Fruit fly (Drosophila melanogaster) whole organism, embryonic: Measurements from ENCODE around the gene Gyc89Da.

Experiments
- B-H1 ChIP-seq: fragments of 200-800 bp; sonication (Bioruptor generic); IDR thresholded peaks from 3 replicates; pipeline ENCODE4 v1.3.6; 2022; ENCODE audit warnings: missing biosample characterization, missing genetic modification characterization
- BtbVII ChIP-seq: fragments of 200-800 bp; sonication (Bioruptor generic); optimal IDR thresholded peaks from 3 replicates; lab custom pipeline; 2017; ENCODE audit warnings: missing biosample characterization, mild to moderate bottlenecking, missing genetic modification characterization
- C15 ChIP-seq: fragments of 200-800 bp; sonication (Bioruptor generic); IDR thresholded peaks from 3 replicates; pipeline ENCODE4 v1.3.6; 2022; ENCODE audit warnings: missing biosample characterization, missing genetic modification characterization
- CG10959 ChIP-seq: fragments of 200-800 bp; sonication (Bioruptor generic); IDR thresholded peaks from 2 replicates; pipeline ENCODE4 v1.3.6; 2022; ENCODE audit warnings: missing biosample characterization, missing genetic modification characterization
- CG11085 ChIP-seq: fragments of 200-800 bp; sonication (Bioruptor generic); IDR thresholded peaks from 2 replicates; pipeline ENCODE4 v1.3.6; 2022; ENCODE audit warnings: missing biosample characterization, missing genetic modification characterization
- CG11247 ChIP-seq: fragments of 200-800 bp; sonication (Bioruptor generic); IDR thresholded peaks from 2 replicates; pipeline ENCODE4 v1.3.6; 2022; ENCODE audit warnings: missing biosample characterization, missing genetic modification characterization
- CG13775 ChIP-seq: fragments of 200-800 bp; sonication (Bioruptor generic); optimal IDR thresholded peaks from 3 replicates; lab custom pipeline; 2017; ENCODE audit warnings: missing biosample characterization, mild to moderate bottlenecking, missing genetic modification characterization
- CG15011 ChIP-seq: fragments of 200-800 bp; sonication (Bioruptor generic); optimal IDR thresholded peaks from 3 replicates; lab custom pipeline; 2018; ENCODE audit warnings: missing biosample characterization, mild to moderate bottlenecking, missing genetic modification characterization
- CG1602 ChIP-seq: fragments of 200-800 bp; sonication (Bioruptor generic); optimal IDR thresholded peaks from 3 replicates; lab custom pipeline; 2016; ENCODE audit warnings: missing biosample characterization, missing genetic modification characterization
- CG18476 ChIP-seq: fragments of 200-800 bp; sonication (Bioruptor generic); optimal IDR thresholded peaks from 2 replicates; lab custom pipeline; 2016; ENCODE audit warnings: missing biosample characterization, mild to moderate bottlenecking, missing genetic modification characterization
- CG2875 ChIP-seq: fragments of 200-800 bp; sonication (Bioruptor generic); optimal IDR thresholded peaks from 2 replicates; lab custom pipeline; 2017; ENCODE audit warnings: missing biosample characterization, mild to moderate bottlenecking, missing genetic modification characterization, missing genetic modification reagents
- CG30403 ChIP-seq: fragments of 200-800 bp; sonication (Bioruptor generic); optimal IDR thresholded peaks from 3 replicates; lab custom pipeline; 2016; ENCODE audit warnings: missing biosample characterization, missing genetic modification characterization
- CG31365 ChIP-seq: fragments of 200-800 bp; sonication (Bioruptor generic); optimal IDR thresholded peaks from 2 replicates; lab custom pipeline; 2018; ENCODE audit warnings: missing biosample characterization, mild to moderate bottlenecking, missing genetic modification characterization
- CG32767 ChIP-seq: fragments of 200-800 bp; sonication (Bioruptor generic); IDR thresholded peaks from 2 replicates; pipeline ENCODE4 v1.3.6; 2022; ENCODE audit warnings: missing biosample characterization, missing genetic modification characterization
- CG34422 ChIP-seq: fragments of 200-800 bp; sonication (Bioruptor generic); IDR thresholded peaks from 3 replicates; pipeline ENCODE4 v1.3.6; 2022; ENCODE audit warnings: missing biosample characterization, missing genetic modification characterization
- CG3995 ChIP-seq: fragments of 200-800 bp; sonication (Bioruptor generic); optimal IDR thresholded peaks from 3 replicates; lab custom pipeline; 2016; ENCODE audit warnings: missing biosample characterization, missing genetic modification characterization
- CG4328 ChIP-seq: fragments of 200-800 bp; sonication (Bioruptor generic); optimal IDR thresholded peaks from 3 replicates; lab custom pipeline; 2017; ENCODE audit warnings: missing biosample characterization, missing genetic modification reagents, missing genetic modification characterization
- CG5953 ChIP-seq: fragments of 200-800 bp; sonication (Bioruptor generic); IDR thresholded peaks from 2 replicates; pipeline ENCODE4 v1.3.6; 2022; ENCODE audit warnings: missing biosample characterization, missing genetic modification characterization
- CG7372 ChIP-seq: fragments of 200-800 bp; sonication (Bioruptor generic); IDR thresholded peaks from 2 replicates; pipeline ENCODE4 v1.3.6; 2022; ENCODE audit warnings: missing biosample characterization, missing genetic modification characterization
- CG8765 ChIP-seq: fragments of 200-800 bp; sonication (Bioruptor generic); IDR thresholded peaks from 2 replicates; pipeline ENCODE4 v1.3.6; 2022; ENCODE audit warnings: missing biosample characterization, missing genetic modification characterization
- CG9797 ChIP-seq: fragments of 200-800 bp; sonication (Bioruptor generic); optimal IDR thresholded peaks from 3 replicates; lab custom pipeline; 2018; ENCODE audit warnings: missing biosample characterization, mild to moderate bottlenecking, missing genetic modification characterization
- Chrac-16 ChIP-seq: fragments of 200-800 bp; sonication (Bioruptor generic); optimal IDR thresholded peaks from 3 replicates; lab custom pipeline; 2016; ENCODE audit warnings: missing biosample characterization, missing genetic modification characterization
- D ChIP-seq, 2 experiments: fragments of 200-800 bp in 1 of 2; fragments of >200 bp in 1 of 2; sonication (Bioruptor generic) in 1 of 2; optimal IDR thresholded peaks; 2 replicates in 1 of 2; 3 replicates in 1 of 2; lab custom pipeline; 2017; ENCODE audit warnings: mild to moderate bottlenecking in 1 of 2, missing biosample characterization in 1 of 2, missing genetic modification characterization in 1 of 2, missing genetic modification reagents in 1 of 2
- Dad ChIP-seq: fragments of 200-800 bp; sonication (Bioruptor generic); optimal IDR thresholded peaks from 3 replicates; lab custom pipeline; 2016; ENCODE audit warnings: missing biosample characterization, missing genetic modification characterization
- Dip3 ChIP-seq: fragments of 200-800 bp; sonication (Bioruptor generic); optimal IDR thresholded peaks from 3 replicates; lab custom pipeline; 2016; ENCODE audit warnings: missing biosample characterization, missing genetic modification characterization
- HmgD ChIP-seq: fragments of 200-800 bp; sonication (Bioruptor generic); optimal IDR thresholded peaks from 3 replicates; lab custom pipeline; 2016; ENCODE audit warnings: missing biosample characterization, missing genetic modification characterization
- Hsf ChIP-seq: fragments of 200-800 bp; sonication (Bioruptor generic); optimal IDR thresholded peaks from 3 replicates; lab custom pipeline; 2016; ENCODE audit warnings: missing biosample characterization, missing genetic modification characterization
- NK7.1 ChIP-seq: fragments of 200-800 bp; sonication (Bioruptor generic); optimal IDR thresholded peaks from 3 replicates; lab custom pipeline; 2016; ENCODE audit warnings: missing biosample characterization, missing genetic modification characterization
- Neu2 ChIP-seq: fragments of 200-800 bp; sonication (Bioruptor generic); optimal IDR thresholded peaks from 3 replicates; lab custom pipeline; 2016; ENCODE audit warnings: missing biosample characterization, missing genetic modification characterization, borderline replicate concordance
- Pdp1 ChIP-seq, 2 experiments: fragments of 200-800 bp; sonication (Bioruptor generic); optimal IDR thresholded peaks; 3 replicates each; lab custom pipeline; 2016; ENCODE audit warnings: missing biosample characterization in 2 of 2, missing genetic modification characterization in 2 of 2, mild to moderate bottlenecking in 1 of 2, moderate library complexity in 1 of 2
- Ssrp ChIP-seq: fragments of 200-800 bp; sonication (Bioruptor generic); optimal IDR thresholded peaks from 2 replicates; lab custom pipeline; 2018; ENCODE audit warnings: missing biosample characterization, mild to moderate bottlenecking, missing genetic modification characterization, moderate library complexity
- TFAM ChIP-seq: fragments of 200-800 bp; sonication (Bioruptor generic); optimal IDR thresholded peaks from 2 replicates; lab custom pipeline; 2017; ENCODE audit warnings: missing biosample characterization, missing genetic modification characterization, inconsistent platforms
- al ChIP-seq: fragments of 200-800 bp; sonication (Bioruptor generic); IDR thresholded peaks from 2 replicates; pipeline ENCODE4 v1.3.6; 2022; ENCODE audit warnings: missing biosample characterization, missing genetic modification characterization
- bcd ChIP-seq: fragments of 200-800 bp; sonication (Bioruptor generic); optimal IDR thresholded peaks from 2 replicates; lab custom pipeline; 2017; ENCODE audit warnings: missing biosample characterization, mild to moderate bottlenecking, missing genetic modification characterization
- bsh ChIP-seq, 2 experiments: fragments of 200-800 bp; sonication (Bioruptor generic); optimal IDR thresholded peaks; 2 replicates each; lab custom pipeline; 2017 to 2018; ENCODE audit warnings: mild to moderate bottlenecking in 2 of 2, missing biosample characterization in 2 of 2, missing genetic modification characterization in 2 of 2, moderate library complexity in 1 of 2
- btn ChIP-seq: fragments of 200-800 bp; sonication (Bioruptor generic); optimal IDR thresholded peaks from 2 replicates; lab custom pipeline; 2016; ENCODE audit warnings: missing biosample characterization, missing genetic modification characterization
- chif ChIP-seq, 2 experiments: fragments of 200-800 bp; sonication (Bioruptor generic); optimal IDR thresholded peaks; 3 replicates each; lab custom pipeline; 2016; ENCODE audit warnings: missing biosample characterization in 2 of 2, missing genetic modification characterization in 2 of 2
- chinmo ChIP-seq: fragments of 200-800 bp; sonication (Bioruptor generic); IDR thresholded peaks from 4 replicates; pipeline ENCODE4 v1.3.6; 2022; ENCODE audit warnings: missing biosample characterization, missing genetic modification characterization; ENCODE audit not compliant: partially characterized antibody
- crp ChIP-seq, 2 experiments: fragments of 200-800 bp; sonication (Bioruptor generic); optimal IDR thresholded peaks; 2 replicates in 1 of 2; 3 replicates in 1 of 2; lab custom pipeline; 2017; ENCODE audit warnings: missing biosample characterization in 2 of 2, missing genetic modification characterization in 2 of 2, mild to moderate bottlenecking in 1 of 2, moderate library complexity in 1 of 2
- dmrt11E ChIP-seq: fragments of 200-800 bp; sonication (Bioruptor generic); optimal IDR thresholded peaks from 3 replicates; lab custom pipeline; 2018; ENCODE audit warnings: missing biosample characterization, mild to moderate bottlenecking, missing genetic modification characterization, moderate library complexity
- fd102C ChIP-seq: fragments of 200-800 bp; sonication (Bioruptor generic); optimal IDR thresholded peaks from 2 replicates; lab custom pipeline; 2018; ENCODE audit warnings: missing biosample characterization, mild to moderate bottlenecking, missing genetic modification characterization, moderate library complexity
- grn ChIP-seq: fragments of 200-800 bp; sonication (Bioruptor generic); optimal IDR thresholded peaks from 3 replicates; lab custom pipeline; 2017; ENCODE audit warnings: missing biosample characterization, missing genetic modification characterization
- gsb-n ChIP-seq: fragments of 200-800 bp; sonication (Bioruptor generic); optimal IDR thresholded peaks from 3 replicates; lab custom pipeline; 2018; ENCODE audit warnings: missing biosample characterization, mild to moderate bottlenecking, missing genetic modification characterization
- kni ChIP-seq: fragments of 200-800 bp; sonication (Bioruptor generic); optimal IDR thresholded peaks from 3 replicates; lab custom pipeline; 2017; ENCODE audit warnings: mild to moderate bottlenecking, missing biosample characterization, missing genetic modification reagents, missing genetic modification characterization
- luna ChIP-seq: fragments of 200-800 bp; sonication (Bioruptor generic); optimal IDR thresholded peaks from 2 replicates; lab custom pipeline; 2016; ENCODE audit warnings: missing biosample characterization, missing genetic modification characterization
- nom ChIP-seq: fragments of 200-800 bp; sonication (Bioruptor generic); optimal IDR thresholded peaks from 2 replicates; lab custom pipeline; 2017; ENCODE audit warnings: missing biosample characterization, missing genetic modification characterization, mild to moderate bottlenecking, moderate library complexity, missing genetic modification reagents
- pum ChIP-seq: fragments of 200-800 bp; sonication (Bioruptor generic); optimal IDR thresholded peaks from 2 replicates; lab custom pipeline; 2016; ENCODE audit warnings: missing biosample characterization, missing genetic modification characterization
- sisA ChIP-seq: fragments of 200-800 bp; sonication (Bioruptor generic); IDR thresholded peaks from 2 replicates; pipeline ENCODE4 v1.3.6; 2022; ENCODE audit warnings: missing biosample characterization, missing genetic modification characterization
- tio ChIP-seq: fragments of 200-800 bp; sonication (Bioruptor generic); optimal IDR thresholded peaks from 2 replicates; lab custom pipeline; 2017; ENCODE audit warnings: missing biosample characterization, missing genetic modification characterization, inconsistent platforms
- tll ChIP-seq, 2 experiments: fragments of 200-800 bp in 1 of 2; fragments of >200 bp in 1 of 2; sonication (Bioruptor generic) in 1 of 2; optimal IDR thresholded peaks; 2 replicates each; lab custom pipeline; 2017 to 2019; ENCODE audit warnings: missing biosample characterization in 2 of 2, missing genetic modification characterization in 2 of 2, mild to moderate bottlenecking in 1 of 2, moderate library complexity in 1 of 2
- twi ChIP-seq: fragments of 200-800 bp; optimal IDR thresholded peaks from 2 replicates; lab custom pipeline; 2019; ENCODE audit warnings: missing biosample characterization, mild to moderate bottlenecking, missing genetic modification characterization, moderate library complexity

The Gyc89Da gene

dm6 chr3R:16510128-16510527 lies 37.7 kb downstream of the Gyc89Da start (continued):
- TF ChIP-seq CG10959 (GFP tag; lab: Robert Waterston, UW): no peak
- TF ChIP-seq D (optimal IDR thresholded peaks at IDR 0.05; lab: Kevin White, UChicago): no peak
- TF ChIP-seq D (GFP tag; optimal IDR thresholded peaks at IDR 0.05; lab: Kevin White, UChicago): peak; percentile 1
- TF ChIP-seq CG8765 (GFP tag; lab: Robert Waterston, UW): no peak
- no peak for TF ChIP-seq CG11085 (GFP tag; lab: Robert Waterston, UW)
- no peak for TF ChIP-seq CG4328 (GFP tag; lab: Kevin White, UChicago)
- TF ChIP-seq CG32767 (GFP tag; lab: Robert Waterston, UW): no peak
- no peak for TF ChIP-seq CG31365
- TF ChIP-seq CG1602 (GFP tag; lab: Kevin White, UChicago): no peak
- TF ChIP-seq sisA (GFP tag; lab: Robert Waterston, UW): peak; percentile 36; the same call in 1 of the 2 replicates
- TF ChIP-seq CG11247 (GFP tag; lab: Robert Waterston, UW): no peak
- TF ChIP-seq HmgD (GFP tag; lab: Kevin White, UChicago): no peak
- no peak for TF ChIP-seq B-H1
- TF ChIP-seq al (GFP tag; lab: Robert Waterston, UW): no peak
- TF ChIP-seq CG15011: peak; percentile 15
- TF ChIP-seq dmrt11E (tag; lab: Kevin White, UChicago): peak; percentile 35
- TF ChIP-seq CG3995 (GFP tag; lab: Kevin White, UChicago): no peak
- no peak for TF ChIP-seq CG7372 (GFP tag; lab: Robert Waterston, UW)
- no peak for TF ChIP-seq CG9797 (GFP tag; lab: Kevin White, UChicago)
- no peak for TF ChIP-seq NK7.1
- no peak for TF ChIP-seq twi
- no peak for TF ChIP-seq crp (GFP tag; optimal IDR thresholded peaks at IDR 0.05; lab: Kevin White, UChicago)
- TF ChIP-seq TFAM (GFP tag; lab: Kevin White, UChicago): no peak
- TF ChIP-seq CG30403 (GFP tag; lab: Kevin White, UChicago): peak; percentile 20
- TF ChIP-seq C15 (GFP tag; lab: Robert Waterston, UW): no peak
- TF ChIP-seq kni (GFP tag; lab: Kevin White, UChicago): no peak
- TF ChIP-seq Pdp1 (GFP tag; optimal IDR thresholded peaks at IDR 0.05; lab: Kevin White, UChicago): no peak
- no peak for TF ChIP-seq luna (GFP tag; lab: Kevin White, UChicago)
- TF ChIP-seq Dip3 (GFP tag; lab: Kevin White, UChicago): no peak
- TF ChIP-seq bsh (GFP tag; optimal IDR thresholded peaks at IDR 0.05; lab: Kevin White, UChicago): peak in 1 of 2 experiments; percentile 69
- no peak for TF ChIP-seq btn
- no peak for TF ChIP-seq CG34422 (GFP tag; lab: Robert Waterston, UW)
- peak; percentile 40 for TF ChIP-seq Ssrp
- TF ChIP-seq chinmo (GFP tag; lab: Robert Waterston, UW): no peak
- TF ChIP-seq pum (GFP tag; lab: Kevin White, UChicago): no peak
- TF ChIP-seq Neu2 (GFP tag; lab: Kevin White, UChicago): no peak
- TF ChIP-seq nom (GFP tag; lab: Kevin White, UChicago): no peak
- TF ChIP-seq gsb-n (tag; lab: Kevin White, UChicago): peak; percentile 53
- no peak for TF ChIP-seq fd102C
- no peak for TF ChIP-seq Hsf (GFP tag; lab: Kevin White, UChicago)
- TF ChIP-seq CG18476 (GFP tag; lab: Kevin White, UChicago): no peak
- TF ChIP-seq grn: no peak
- TF ChIP-seq CG2875 (GFP tag; lab: Kevin White, UChicago): no peak
- no peak for TF ChIP-seq BtbVII
- peak; percentile 6 for TF ChIP-seq bcd (GFP tag; lab: Kevin White, UChicago)
- TF ChIP-seq CG5953 (GFP tag; lab: Robert Waterston, UW): no peak
- TF ChIP-seq chif (GFP tag; optimal IDR thresholded peaks at IDR 0.05; lab: Kevin White, UChicago): no peak
- no peak for TF ChIP-seq Chrac-16 (GFP tag; lab: Kevin White, UChicago)
- peak; percentile 11 for TF ChIP-seq CG13775 (GFP tag; lab: Kevin White, UChicago)
- no peak for TF ChIP-seq Dad
- TF ChIP-seq tll (GFP tag; optimal IDR thresholded peaks at IDR 0.05; lab: Kevin White, UChicago): no peak
- peak; percentile 28 for TF ChIP-seq tio (GFP tag; lab: Kevin White, UChicago)
